Worm (Caenorhabditis elegans): ENCODE data around the gene Y43F8B.22.

DNA sequence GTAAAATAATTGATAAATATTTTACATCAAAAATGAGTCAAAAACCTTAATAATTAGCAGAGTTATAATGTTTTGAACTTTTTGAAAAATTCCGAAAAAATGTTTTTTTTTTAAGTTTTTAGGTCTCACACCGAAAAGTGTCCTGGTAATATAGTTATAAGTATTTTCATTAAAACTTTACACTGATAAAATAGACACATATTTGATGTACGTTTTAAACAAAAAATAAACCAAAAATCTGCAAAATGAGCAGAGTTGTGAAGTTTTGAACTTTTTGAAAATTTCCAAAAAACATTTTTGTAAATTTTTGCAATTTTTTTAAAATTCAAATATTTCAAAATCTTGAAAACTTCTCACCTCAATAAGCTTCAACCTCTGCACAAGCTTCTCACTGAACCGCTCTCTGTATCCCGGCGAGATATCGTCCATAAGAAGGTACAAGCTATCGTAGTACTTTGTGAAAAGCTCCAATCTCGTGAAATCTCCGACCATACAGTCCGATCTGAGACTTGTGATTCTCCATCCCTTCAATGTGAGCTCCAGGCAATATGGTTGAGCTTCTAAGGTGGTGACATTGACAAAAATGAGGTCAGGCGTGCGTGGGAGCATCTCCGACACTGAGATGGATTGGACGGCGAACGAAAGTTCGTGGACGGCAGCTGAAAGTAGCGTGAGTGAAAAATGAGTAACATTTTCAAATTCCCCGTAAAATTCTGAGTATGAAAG is 38.1 kb downstream of the Y43F8B.22 start:
- TF ChIP-seq B0035.1 (tag; optimal IDR thresholded peaks at IDR 0.05) (no peak), snpc-1.1 (tag; optimal IDR thresholded peaks at IDR 0.05; ENCODE audit: insufficient read depth) (no peak)

Data from whole organism, young adult.